Worm (Caenorhabditis elegans) whole organism, L1 larva: ENCODE results near the gene F11G11.14.

ENCODE experiments used
- C16A3.4 ChIP-seq: fragments of 150-350 bp; optimal IDR thresholded peaks from 2 replicates; lab custom pipeline; 2014; ENCODE audit warnings: missing biosample characterization, missing genetic modification characterization
- Y116A8C.19 ChIP-seq: sonication (generic microtip); optimal IDR thresholded peaks from 2 replicates; lab custom pipeline; 2016; ENCODE audit warnings: missing compliant biosample characterization, missing genetic modification characterization, borderline replicate concordance
- aha-1 ChIP-seq: fragments of 150-350 bp; optimal IDR thresholded peaks from 2 replicates; lab custom pipeline; 2014; ENCODE audit warnings: missing biosample characterization, missing genetic modification characterization
- alr-1 ChIP-seq: fragments of 200-800 bp; sonication (Bioruptor generic); optimal IDR thresholded peaks from 2 replicates; lab custom pipeline; 2018; ENCODE audit warnings: borderline replicate concordance, mild to moderate bottlenecking, missing genetic modification characterization, missing compliant biosample characterization
- aly-2 ChIP-seq: fragments of 150-350 bp; optimal IDR thresholded peaks from 2 replicates; lab custom pipeline; 2014; ENCODE audit warnings: missing biosample characterization, missing genetic modification characterization
- ceh-8 ChIP-seq: fragments of 200-800 bp; sonication (Bioruptor generic); optimal IDR thresholded peaks from 2 replicates; lab custom pipeline; 2018; ENCODE audit warnings: mild to moderate bottlenecking, missing genetic modification characterization, moderate library complexity, missing compliant biosample characterization
- ceh-82 ChIP-seq, 3 experiments: fragments of 150-350 bp in 1 of 3; sonication (generic microtip) in 2 of 3; optimal IDR thresholded peaks; 2 replicates each; lab custom pipeline; 2014 to 2017; ENCODE audit warnings: missing biosample characterization in 3 of 3, missing genetic modification characterization in 3 of 3
- ceh-88 ChIP-seq: fragments of 200-800 bp; sonication (Bioruptor generic); IDR thresholded peaks from 2 replicates; pipeline ENCODE4 v1.3.6; 2022; ENCODE audit warnings: missing genetic modification characterization, missing compliant biosample characterization
- ceh-90 ChIP-seq: sonication (generic microtip); optimal IDR thresholded peaks from 2 replicates; lab custom pipeline; 2016; ENCODE audit warnings: missing genetic modification characterization, missing compliant biosample characterization
- ces-1 ChIP-seq: fragments of 150-350 bp; optimal IDR thresholded peaks from 2 replicates; lab custom pipeline; 2014; ENCODE audit warnings: missing biosample characterization, missing genetic modification reagents, missing genetic modification characterization
- dpl-1 ChIP-seq, 3 experiments: fragments of 150-350 bp in 2 of 3; sonication (generic microtip) in 1 of 3; optimal IDR thresholded peaks; 2 replicates each; lab custom pipeline; 2014 to 2017; ENCODE audit warnings: missing biosample characterization in 3 of 3, missing genetic modification characterization in 3 of 3, missing genetic modification reagents in 3 of 3
- dsc-1 ChIP-seq: sonication (generic microtip); optimal IDR thresholded peaks from 2 replicates; lab custom pipeline; 2016; ENCODE audit warnings: mild to moderate bottlenecking, missing genetic modification characterization, missing compliant biosample characterization
- egl-27 ChIP-seq, 2 experiments: fragments of 150-350 bp in 1 of 2; sonication (generic microtip); optimal IDR thresholded peaks; 3 replicates each; lab custom pipeline; 2017 to 2018; ENCODE audit warnings: missing biosample characterization in 2 of 2, missing genetic modification characterization in 2 of 2, missing genetic modification reagents in 2 of 2
- elt-2 ChIP-seq: sonication (generic microtip); optimal IDR thresholded peaks from 2 replicates; lab custom pipeline; 2016; ENCODE audit warnings: missing genetic modification characterization, mild to moderate bottlenecking, inconsistent platforms, missing compliant biosample characterization, missing genetic modification reagents
- fkh-10 ChIP-seq: sonication (generic microtip); optimal IDR thresholded peaks from 2 replicates; lab custom pipeline; 2017; ENCODE audit warnings: missing biosample characterization, missing genetic modification reagents, missing genetic modification characterization
- fkh-4 ChIP-seq: sonication (generic microtip); optimal IDR thresholded peaks from 2 replicates; lab custom pipeline; 2016; ENCODE audit warnings: missing compliant biosample characterization, missing genetic modification characterization, borderline replicate concordance
- fkh-8 ChIP-seq: sonication (generic microtip); optimal IDR thresholded peaks from 2 replicates; lab custom pipeline; 2016; ENCODE audit warnings: mild to moderate bottlenecking, missing genetic modification characterization, missing compliant biosample characterization
- irx-1 ChIP-seq: sonication (generic microtip); optimal IDR thresholded peaks from 2 replicates; lab custom pipeline; 2016; ENCODE audit warnings: missing genetic modification characterization, missing compliant biosample characterization
- lin-15B ChIP-seq: fragments of 150-350 bp; sonication (generic microtip); optimal IDR thresholded peaks from 3 replicates; lab custom pipeline; 2014; ENCODE audit warnings: missing biosample characterization, missing genetic modification characterization
- lin-35 ChIP-seq, 2 experiments: fragments of 150-350 bp; optimal IDR thresholded peaks; 2 replicates each; lab custom pipeline; 2014; ENCODE audit warnings: missing biosample characterization in 2 of 2, missing genetic modification characterization in 2 of 2, missing genetic modification reagents in 2 of 2
- lin-39 ChIP-seq: fragments of 150-350 bp; optimal IDR thresholded peaks from 2 replicates; lab custom pipeline; 2014; ENCODE audit warnings: missing biosample characterization, missing genetic modification reagents, missing genetic modification characterization
- lsy-2 ChIP-seq, 2 experiments: fragments of 150-350 bp; optimal IDR thresholded peaks; 2 replicates each; lab custom pipeline; 2014; ENCODE audit warnings: missing biosample characterization in 2 of 2, missing genetic modification characterization in 2 of 2
- mab-9 ChIP-seq: fragments of 200-800 bp; sonication (Bioruptor generic); IDR thresholded peaks from 2 replicates; pipeline ENCODE4 v1.3.6; 2022; ENCODE audit warnings: missing genetic modification reagents, missing genetic modification characterization, missing compliant biosample characterization
- mef-2 ChIP-seq: fragments of 150-350 bp; optimal IDR thresholded peaks from 2 replicates; lab custom pipeline; 2014; ENCODE audit warnings: missing biosample characterization, missing genetic modification characterization
- nhr-12 ChIP-seq: sonication (generic microtip); optimal IDR thresholded peaks from 2 replicates; lab custom pipeline; 2017; ENCODE audit warnings: missing biosample characterization, missing genetic modification characterization
- nhr-19 ChIP-seq: fragments of 200-800 bp; sonication (Bioruptor generic); conservative IDR thresholded peaks from 2 replicates; pipeline ENCODE4 v1.3.6; 2022; ENCODE audit warnings: missing genetic modification characterization, missing compliant biosample characterization
- nhr-20 ChIP-seq: sonication (generic microtip); optimal IDR thresholded peaks from 2 replicates; lab custom pipeline; 2016; ENCODE audit warnings: mild to moderate bottlenecking, missing genetic modification characterization, missing compliant biosample characterization
- nhr-28 ChIP-seq: fragments of 150-350 bp; optimal IDR thresholded peaks from 2 replicates; lab custom pipeline; 2014; ENCODE audit warnings: missing biosample characterization, missing genetic modification characterization
- nhr-71 ChIP-seq: sonication (generic microtip); optimal IDR thresholded peaks from 2 replicates; lab custom pipeline; 2016; ENCODE audit warnings: mild to moderate bottlenecking, missing genetic modification characterization, moderate library complexity, missing compliant biosample characterization
- nhr-76 ChIP-seq: sonication (generic microtip); optimal IDR thresholded peaks from 2 replicates; lab custom pipeline; 2017; ENCODE audit warnings: missing biosample characterization, missing genetic modification characterization
- nhr-77 ChIP-seq: fragments of 150-350 bp; optimal IDR thresholded peaks from 2 replicates; lab custom pipeline; 2014; ENCODE audit warnings: missing biosample characterization, missing genetic modification characterization
- pqm-1 ChIP-seq: sonication (generic microtip); optimal IDR thresholded peaks from 3 replicates; lab custom pipeline; 2017; ENCODE audit warnings: missing biosample characterization, missing genetic modification characterization
- snpc-4 ChIP-seq: fragments of 150-350 bp; optimal IDR thresholded peaks from 2 replicates; lab custom pipeline; 2014; ENCODE audit warnings: missing biosample characterization, missing genetic modification characterization
- snu-23 ChIP-seq: sonication (generic microtip); optimal IDR thresholded peaks from 2 replicates; lab custom pipeline; 2016; ENCODE audit warnings: missing genetic modification characterization, missing compliant biosample characterization
- sptf-1 ChIP-seq: fragments of 150-350 bp; optimal IDR thresholded peaks from 2 replicates; lab custom pipeline; 2014; ENCODE audit warnings: missing biosample characterization, missing genetic modification characterization
- sup-37 ChIP-seq: fragments of 200-800 bp; sonication (Bioruptor generic); optimal IDR thresholded peaks from 2 replicates; lab custom pipeline; 2018; ENCODE audit warnings: mild to moderate bottlenecking, missing genetic modification characterization, missing compliant biosample characterization
- swsn-7 ChIP-seq: sonication (generic microtip); optimal IDR thresholded peaks from 2 replicates; lab custom pipeline; 2016; ENCODE audit warnings: missing genetic modification characterization, missing compliant biosample characterization
- tlp-1 ChIP-seq: fragments of 150-350 bp; optimal IDR thresholded peaks from 2 replicates; lab custom pipeline; 2014; ENCODE audit warnings: missing biosample characterization, missing genetic modification characterization
- unc-30 ChIP-seq: sonication (generic microtip); optimal IDR thresholded peaks from 2 replicates; lab custom pipeline; 2017; ENCODE audit warnings: missing biosample characterization, missing genetic modification characterization
- unc-62 ChIP-seq: fragments of 150-350 bp; optimal IDR thresholded peaks from 2 replicates; lab custom pipeline; 2014; ENCODE audit warnings: missing biosample characterization, missing genetic modification reagents, missing genetic modification characterization
- unc-86 ChIP-seq: sonication (generic microtip); optimal IDR thresholded peaks from 2 replicates; lab custom pipeline; 2016; ENCODE audit warnings: missing genetic modification characterization, missing compliant biosample characterization
- xbp-1 ChIP-seq: sonication (generic microtip); optimal IDR thresholded peaks from 2 replicates; lab custom pipeline; 2016; ENCODE audit warnings: missing genetic modification characterization, missing compliant biosample characterization
- zag-1 ChIP-seq: fragments of 150-350 bp; optimal IDR thresholded peaks from 2 replicates; lab custom pipeline; 2014; ENCODE audit warnings: missing biosample characterization, missing genetic modification characterization
- ztf-4 ChIP-seq: fragments of 150-350 bp; optimal IDR thresholded peaks from 2 replicates; lab custom pipeline; 2014; ENCODE audit warnings: missing biosample characterization, missing genetic modification characterization

Gene F11G11.14

ce11 chrII:4891012-4891775 lies 27.7 kb downstream of the F11G11.14 start, which contains the start of gene gst-9 (continued):
- TF ChIP-seq swsn-7 (tag; lab: Kevin White, UChicago) (peak; percentile 7), nhr-71 (peak; percentile 66), unc-86 (tag; lab: Kevin White, UChicago) (no peak), tlp-1 (tag; lab: Kevin White, UChicago) (no peak), ceh-82 (tag; optimal IDR thresholded peaks at IDR 0.05; lab: Kevin White, UChicago) (no peak), nhr-77 (tag; lab: Kevin White, UChicago) (no peak), lin-39 (tag; lab: Kevin White, UChicago) (no peak), nhr-20 (peak; percentile 47), lin-15B (tag; lab: Kevin White, UChicago) (no peak), fkh-8 (tag; lab: Kevin White, UChicago) (peak; percentile 26), zag-1 (tag; lab: Kevin White, UChicago) (no peak), nhr-12 (tag; lab: Kevin White, UChicago) (no peak), unc-62 (no peak), sup-37 (no peak), aha-1 (no peak), aly-2 (tag; lab: Kevin White, UChicago) (peak; percentile 80), lin-35 (GFP tag; optimal IDR thresholded peaks at IDR 0.05; lab: Kevin White, UChicago) (peak in 1 of 2 experiments; percentile 34), ceh-88 (GFP tag; lab: Robert Waterston, UW) (no peak), fkh-10 (GFP tag; lab: Kevin White, UChicago) (no peak), mef-2 (no peak), sptf-1 (no peak), elt-2 (tag; lab: Kevin White, UChicago) (peak; percentile 63), C16A3.4 (no peak), snpc-4 (no peak), mab-9 (GFP tag; lab: Robert Waterston, UW) (no peak), irx-1 (no peak), lsy-2 (tag; optimal IDR thresholded peaks at IDR 0.05; lab: Kevin White, UChicago) (no peak), xbp-1 (tag; lab: Kevin White, UChicago) (no peak), fkh-4 (tag; lab: Kevin White, UChicago) (no peak), nhr-19 (GFP tag; lab: Robert Waterston, UW) (peak; percentile 21; the same call in 1 of the 2 replicates), ztf-4 (tag; lab: Kevin White, UChicago) (no peak), ceh-8 (GFP tag; lab: Kevin White, UChicago) (no peak), egl-27 (tag; optimal IDR thresholded peaks at IDR 0.05; lab: Kevin White, UChicago) (no peak)

DNA sequence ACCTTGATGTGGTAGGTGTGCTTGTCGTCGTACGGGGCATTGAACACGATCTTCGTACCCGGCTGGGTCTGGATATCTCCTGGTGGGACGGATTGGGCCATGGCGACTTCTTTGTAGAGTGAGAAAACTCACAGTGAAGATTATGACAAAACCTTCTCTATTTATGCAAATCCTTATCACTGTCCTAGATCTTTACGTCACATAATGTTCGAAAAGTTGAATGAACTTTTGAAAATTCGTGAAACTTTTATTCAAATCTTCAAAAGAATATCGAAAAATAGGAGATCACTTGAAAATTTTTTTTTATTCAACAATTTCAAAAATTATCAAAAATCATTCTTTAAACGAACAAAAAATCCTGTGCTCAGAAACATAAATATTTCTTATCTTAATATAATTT lies 29.1 kb downstream of the F11G11.14 start, which contains the start of gene msp-33:
Gene msp-33, minus strand, starts transcription at position 101 of the 400 bp plus-strand sequence.
- TF ChIP-seq dpl-1 (GFP tag; optimal IDR thresholded peaks at IDR 0.05; lab: Kevin White, UChicago): no peak
- TF ChIP-seq ceh-90 (tag; lab: Kevin White, UChicago): no peak
- TF ChIP-seq nhr-20: no peak
- no peak for TF ChIP-seq irx-1
- TF ChIP-seq nhr-76 (tag; lab: Kevin White, UChicago): no peak
- TF ChIP-seq snu-23 (GFP tag; lab: Kevin White, UChicago): no peak
- TF ChIP-seq nhr-28 (tag; lab: Kevin White, UChicago): no peak
- no peak for TF ChIP-seq lsy-2 (tag; optimal IDR thresholded peaks at IDR 0.05; lab: Kevin White, UChicago)
- TF ChIP-seq xbp-1 (tag; lab: Kevin White, UChicago): no peak
- no peak for TF ChIP-seq nhr-12 (tag; lab: Kevin White, UChicago)
- TF ChIP-seq lin-15B (tag; lab: Kevin White, UChicago): no peak
- no peak for TF ChIP-seq Y116A8C.19 (tag; lab: Kevin White, UChicago)
- no peak for TF ChIP-seq fkh-4 (tag; lab: Kevin White, UChicago)
- TF ChIP-seq ces-1 (GFP tag; lab: Kevin White, UChicago): no peak
- no peak for TF ChIP-seq dsc-1 (tag; lab: Kevin White, UChicago)
- no peak for TF ChIP-seq mab-9 (GFP tag; lab: Robert Waterston, UW)
- TF ChIP-seq alr-1 (tag; lab: Kevin White, UChicago): no peak
- TF ChIP-seq pqm-1 (tag; lab: Kevin White, UChicago): no peak
- no peak for TF ChIP-seq mef-2
- no peak for TF ChIP-seq unc-30 (tag; lab: Kevin White, UChicago)
